Worm (Caenorhabditis elegans) whole organism, young adult: Measurements from ENCODE around the gene srbc-40.

Source experiments
- C06A6.2 ChIP-seq: fragments of 200-800 bp; sonication (Bioruptor generic); conservative IDR thresholded peaks from 2 replicates; pipeline ENCODE4 v1.3.6; 2022; ENCODE audit warnings: missing genetic modification characterization, missing compliant biosample characterization
- C17E4.6 ChIP-seq: fragments of 200-800 bp; sonication (Bioruptor generic); IDR thresholded peaks from 2 replicates; pipeline ENCODE4 v1.3.6; 2022; ENCODE audit warnings: missing genetic modification reagents, missing genetic modification characterization, missing compliant biosample characterization
- D2030.7 ChIP-seq: fragments of 200-800 bp; sonication (Bioruptor generic); IDR thresholded peaks from 2 replicates; pipeline ENCODE4 v1.3.6; 2022; ENCODE audit warnings: missing genetic modification reagents, missing genetic modification characterization, missing compliant biosample characterization
- F10E7.11 ChIP-seq: sonication (generic microtip); optimal IDR thresholded peaks from 2 replicates; lab custom pipeline; 2017; ENCODE audit warnings: mild to moderate bottlenecking, missing genetic modification characterization, moderate library complexity, missing compliant biosample characterization
- F23B12.7 ChIP-seq: sonication (generic microtip); optimal IDR thresholded peaks from 2 replicates; lab custom pipeline; 2017; ENCODE audit warnings: missing genetic modification characterization, mild to moderate bottlenecking, missing compliant biosample characterization, antibody characterized with exemption, moderate library complexity; ENCODE audit not compliant: insufficient read depth
- F39B2.1 ChIP-seq: fragments of 200-800 bp; sonication (Bioruptor generic); IDR thresholded peaks from 2 replicates; pipeline ENCODE4 v1.3.6; 2022; ENCODE audit warnings: missing genetic modification reagents, missing genetic modification characterization, missing compliant biosample characterization
- K12H6.12 ChIP-seq: fragments of 200-800 bp; sonication (Bioruptor generic); optimal IDR thresholded peaks from 2 replicates; lab custom pipeline; 2018; ENCODE audit warnings: mild to moderate bottlenecking, missing genetic modification characterization, missing compliant biosample characterization
- ama-1 ChIP-seq, 3 experiments: fragments of 150-350 bp in 1 of 3; sonication (generic microtip) in 2 of 3; optimal IDR thresholded peaks; 2 replicates each; lab custom pipeline; 2014 to 2018; ENCODE audit warnings: missing biosample characterization in 2 of 3, missing genetic modification characterization in 2 of 3, missing genetic modification reagents in 2 of 3
- atf-7 ChIP-seq: sonication (generic microtip); optimal IDR thresholded peaks from 2 replicates; lab custom pipeline; 2017; ENCODE audit warnings: mild to moderate bottlenecking, missing genetic modification characterization, missing compliant biosample characterization
- bed-1 ChIP-seq: fragments of 200-800 bp; sonication (Bioruptor generic); IDR thresholded peaks from 2 replicates; pipeline ENCODE4 v1.3.6; 2022; ENCODE audit warnings: missing genetic modification reagents, missing genetic modification characterization, missing compliant biosample characterization
- bed-2 ChIP-seq: fragments of 200-800 bp; sonication (Bioruptor generic); IDR thresholded peaks from 2 replicates; pipeline ENCODE4 v1.3.6; 2022; ENCODE audit warnings: missing genetic modification reagents, missing genetic modification characterization, missing compliant biosample characterization
- cebp-1 ChIP-seq, 2 experiments: fragments of 200-800 bp in 1 of 2; sonication (Bioruptor generic) in 1 of 2; sonication (generic microtip) in 1 of 2; IDR thresholded peaks in 1 of 2; optimal IDR thresholded peaks in 1 of 2; 2 replicates each; pipeline versions ENCODE4 v1.3.6 to Lab custom; 2017 to 2022; ENCODE audit warnings: missing compliant biosample characterization in 2 of 2, missing genetic modification characterization in 2 of 2, mild to moderate bottlenecking in 1 of 2, missing genetic modification reagents in 1 of 2, moderate library complexity in 1 of 2
- cebp-2 ChIP-seq: fragments of 200-800 bp; sonication (Bioruptor generic); IDR thresholded peaks from 2 replicates; pipeline ENCODE4 v1.3.6; 2022; ENCODE audit warnings: missing genetic modification characterization, missing compliant biosample characterization
- ceh-27 ChIP-seq: fragments of 200-800 bp; sonication (Bioruptor generic); optimal IDR thresholded peaks from 2 replicates; lab custom pipeline; 2018; ENCODE audit warnings: mild to moderate bottlenecking, missing genetic modification characterization, moderate library complexity, missing compliant biosample characterization
- ceh-58 ChIP-seq: fragments of 200-800 bp; sonication (Bioruptor generic); IDR thresholded peaks from 2 replicates; pipeline ENCODE4 v1.3.6; 2022; ENCODE audit warnings: missing genetic modification characterization, missing compliant biosample characterization
- ceh-91 ChIP-seq: fragments of 200-800 bp; sonication (Bioruptor generic); IDR thresholded peaks from 2 replicates; pipeline ENCODE4 v1.3.6; 2022; ENCODE audit warnings: missing genetic modification reagents, missing genetic modification characterization, missing compliant biosample characterization
- egrh-3 ChIP-seq: fragments of 200-800 bp; sonication (Bioruptor generic); IDR thresholded peaks from 2 replicates; pipeline ENCODE4 v1.3.6; 2022; ENCODE audit warnings: missing genetic modification reagents, missing genetic modification characterization, missing compliant biosample characterization
- ets-4 ChIP-seq: fragments of 200-800 bp; sonication (Bioruptor generic); optimal IDR thresholded peaks from 2 replicates; lab custom pipeline; 2018; ENCODE audit warnings: mild to moderate bottlenecking, missing genetic modification characterization, missing compliant biosample characterization
- lag-1 ChIP-seq: fragments of 200-800 bp; sonication (Bioruptor generic); IDR thresholded peaks from 2 replicates; pipeline ENCODE4 v1.3.6; 2022; ENCODE audit warnings: missing genetic modification reagents, missing genetic modification characterization, missing compliant biosample characterization
- let-526 ChIP-seq: fragments of 200-800 bp; sonication (Bioruptor generic); IDR thresholded peaks from 2 replicates; pipeline ENCODE4 v1.3.6; 2022; ENCODE audit warnings: missing genetic modification reagents, missing genetic modification characterization, missing compliant biosample characterization
- lsl-1 ChIP-seq: fragments of 200-800 bp; sonication (Bioruptor generic); optimal IDR thresholded peaks from 2 replicates; lab custom pipeline; 2018; ENCODE audit warnings: mild to moderate bottlenecking, missing genetic modification characterization, moderate library complexity, missing compliant biosample characterization
- lsy-27 ChIP-seq: sonication (generic microtip); optimal IDR thresholded peaks from 2 replicates; lab custom pipeline; 2017; ENCODE audit warnings: missing genetic modification characterization, mild to moderate bottlenecking, missing compliant biosample characterization, antibody characterized with exemption, missing genotype, borderline replicate concordance; ENCODE audit not compliant: insufficient read depth
- madf-10 ChIP-seq: sonication (generic microtip); optimal IDR thresholded peaks from 2 replicates; lab custom pipeline; 2016; ENCODE audit warnings: mild to moderate bottlenecking, missing genetic modification characterization, missing compliant biosample characterization
- madf-6 ChIP-seq: fragments of 200-800 bp; sonication (Bioruptor generic); IDR thresholded peaks from 2 replicates; pipeline ENCODE4 v1.3.6; 2022; ENCODE audit warnings: missing genetic modification reagents, missing genetic modification characterization, missing compliant biosample characterization
- nfyb-1 ChIP-seq: fragments of 200-800 bp; sonication (Bioruptor generic); IDR thresholded peaks from 2 replicates; pipeline ENCODE4 v1.3.6; 2022; ENCODE audit warnings: missing genetic modification reagents, missing genetic modification characterization, missing compliant biosample characterization
- nhr-80 ChIP-seq: sonication (generic microtip); optimal IDR thresholded peaks from 2 replicates; lab custom pipeline; 2016; ENCODE audit warnings: missing genetic modification characterization, missing compliant biosample characterization
- pbrm-1 ChIP-seq: fragments of 200-800 bp; sonication (Bioruptor generic); IDR thresholded peaks from 2 replicates; pipeline ENCODE4 v1.3.6; 2022; ENCODE audit warnings: missing genetic modification reagents, missing genetic modification characterization, missing compliant biosample characterization
- repo-1 ChIP-seq: sonication (generic microtip); optimal IDR thresholded peaks from 2 replicates; lab custom pipeline; 2017; ENCODE audit warnings: mild to moderate bottlenecking, missing genetic modification characterization, missing compliant biosample characterization
- sea-2 ChIP-seq: fragments of 200-800 bp; sonication (Bioruptor generic); IDR thresholded peaks from 2 replicates; pipeline ENCODE4 v1.3.6; 2022; ENCODE audit warnings: missing genetic modification characterization, missing compliant biosample characterization
- snpc-1.1 ChIP-seq: sonication (generic microtip); optimal IDR thresholded peaks from 2 replicates; lab custom pipeline; 2017; ENCODE audit warnings: missing genetic modification characterization, mild to moderate bottlenecking, missing compliant biosample characterization, antibody characterized with exemption, moderate library complexity, missing genotype, missing genetic modification reagents; ENCODE audit not compliant: insufficient read depth
- snpc-3.4 ChIP-seq: sonication (generic microtip); optimal IDR thresholded peaks from 2 replicates; lab custom pipeline; 2017; ENCODE audit warnings: missing genetic modification characterization, mild to moderate bottlenecking, missing compliant biosample characterization, antibody characterized with exemption, moderate library complexity, missing genotype, missing genetic modification reagents
- snpc-4 ChIP-seq, 5 experiments: fragments of 150-350 bp in 1 of 5; sonication (generic microtip) in 4 of 5; optimal IDR thresholded peaks; 2 replicates each; lab custom pipeline; 2014 to 2018; ENCODE audit warnings: missing genetic modification characterization in 5 of 5, missing biosample characterization in 3 of 5, antibody characterized with exemption in 2 of 5, mild to moderate bottlenecking in 2 of 5, missing compliant biosample characterization in 2 of 5, missing genotype in 2 of 5, moderate library complexity in 2 of 5, missing genetic modification reagents in 1 of 5
- somi-1 ChIP-seq: fragments of 200-800 bp; sonication (Bioruptor generic); optimal IDR thresholded peaks from 2 replicates; lab custom pipeline; 2018; ENCODE audit warnings: mild to moderate bottlenecking, missing genetic modification characterization, missing compliant biosample characterization
- sptf-2 ChIP-seq: fragments of 200-800 bp; sonication (Bioruptor generic); optimal IDR thresholded peaks from 2 replicates; lab custom pipeline; 2018; ENCODE audit warnings: mild to moderate bottlenecking, missing genetic modification characterization, missing compliant biosample characterization
- zfh-2 ChIP-seq: fragments of 200-800 bp; sonication (Bioruptor generic); conservative IDR thresholded peaks from 2 replicates; pipeline ENCODE4 v1.3.6; 2022; ENCODE audit warnings: missing genetic modification reagents, missing genetic modification characterization, missing compliant biosample characterization
- ztf-28 ChIP-seq: fragments of 200-800 bp; sonication (Bioruptor generic); IDR thresholded peaks from 2 replicates; pipeline ENCODE4 v1.3.6; 2022; ENCODE audit warnings: missing genetic modification reagents, missing genetic modification characterization, missing compliant biosample characterization

srbc-40 gene

DNA sequence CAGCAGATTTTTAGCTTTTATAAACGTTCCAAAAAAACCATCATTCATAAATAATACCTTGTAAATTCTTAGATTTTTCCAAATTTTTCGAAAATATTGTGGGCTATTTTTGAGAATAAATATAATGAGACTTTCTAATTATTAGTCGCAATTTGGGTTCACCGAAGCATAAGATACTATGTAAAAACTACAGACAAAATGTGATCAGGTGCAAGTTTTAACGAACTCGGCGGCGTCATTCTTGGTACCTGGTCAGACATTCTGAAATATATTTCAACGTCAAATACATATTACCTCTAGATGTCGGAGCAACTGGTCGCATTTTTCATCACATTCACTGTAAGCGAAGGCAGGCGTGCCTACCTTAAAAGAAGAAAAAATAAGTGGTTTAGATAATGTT lies 37.6 kb downstream of the srbc-40 start, which contains the start of gene srx-23 (continued):
- TF ChIP-seq sptf-2 (GFP tag; lab: Kevin White, UChicago) (no peak), ceh-27 (GFP tag; lab: Kevin White, UChicago) (no peak), bed-2 (GFP tag; lab: Robert Waterston, UW) (no peak)

DNA sequence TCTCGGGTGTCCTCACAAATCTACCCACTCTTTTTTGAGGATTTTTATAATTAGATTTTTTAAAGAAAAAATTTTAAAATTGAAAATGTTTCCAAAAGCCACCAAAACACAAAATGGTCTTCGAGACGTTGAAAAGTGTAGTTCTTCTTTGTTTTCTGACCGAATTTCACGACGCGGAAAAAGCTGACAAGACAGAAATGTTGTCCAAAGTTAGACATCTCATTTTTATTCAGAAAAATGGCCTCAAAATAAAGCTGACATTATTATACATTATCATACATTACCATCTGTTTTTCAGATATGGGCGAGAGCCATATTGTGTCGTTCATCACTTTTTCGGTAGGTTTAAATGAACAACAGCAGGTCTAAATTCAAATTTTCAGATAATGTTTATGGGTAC lies 40.0 kb downstream of the srbc-40 start, which contains the start of gene srx-22:
TSS of gene srx-22 (plus strand) at position 301 of the 400 bp plus-strand sequence.
- TF ChIP-seq C06A6.2 (GFP tag; lab: Robert Waterston, UW) = no peak
- no peak for TF ChIP-seq C17E4.6
- TF ChIP-seq K12H6.12 = no peak
- no peak for TF ChIP-seq pbrm-1 (GFP tag; lab: Robert Waterston, UW)
- TF ChIP-seq D2030.7 (GFP tag; lab: Robert Waterston, UW) = no peak
- TF ChIP-seq cebp-2 (GFP tag; lab: Robert Waterston, UW) = no peak
- TF ChIP-seq lag-1 (GFP tag; lab: Robert Waterston, UW) = no peak
- TF ChIP-seq madf-6 (GFP tag; lab: Robert Waterston, UW) = no peak
- TF ChIP-seq lsl-1 (GFP tag; lab: Kevin White, UChicago) = no peak
- no peak for TF ChIP-seq let-526
- TF ChIP-seq ceh-58 (GFP tag; lab: Robert Waterston, UW) = no peak
- TF ChIP-seq nfyb-1 (GFP tag; lab: Robert Waterston, UW) = no peak
- TF ChIP-seq bed-2 (GFP tag; lab: Robert Waterston, UW) = no peak
- TF ChIP-seq repo-1 (tag; lab: Kevin White, UChicago) = no peak
- no peak for TF ChIP-seq snpc-3.4 (tag; lab: Kevin White, UChicago)
- no peak for TF ChIP-seq F39B2.1 (GFP tag; lab: Robert Waterston, UW)
- TF ChIP-seq F10E7.11 (tag; lab: Kevin White, UChicago) = no peak
- no peak for TF ChIP-seq lsy-27 (tag; lab: Kevin White, UChicago)

DNA sequence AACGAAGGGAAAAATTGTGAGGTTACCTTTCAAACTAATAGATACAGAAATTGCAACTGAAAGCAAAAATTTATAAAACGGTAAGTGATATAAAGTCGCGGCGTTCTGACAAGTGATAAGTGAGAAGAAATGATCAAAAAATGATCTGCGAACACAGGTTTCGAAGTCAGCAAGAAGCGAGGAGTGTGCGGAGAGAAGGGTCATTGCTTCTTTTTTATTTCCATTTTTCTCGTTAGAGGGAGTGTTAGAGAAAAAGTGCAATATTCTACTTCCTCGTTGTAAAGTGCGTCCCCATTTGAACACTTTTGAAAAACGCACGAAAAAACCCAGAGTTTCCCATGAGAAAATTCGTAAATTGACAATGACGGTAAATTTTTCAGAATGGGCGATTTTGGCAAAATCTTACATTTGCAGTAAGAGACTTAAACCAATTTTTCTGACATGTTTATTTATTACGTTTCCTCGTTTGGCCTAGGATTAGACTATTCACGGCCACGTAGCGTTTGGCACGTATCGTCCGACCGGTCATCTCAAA lies 43.0 kb downstream of the srbc-40 start, which contains the start of the genes fbxa-72 and srx-21:
TSS of gene fbxa-72 (minus strand) at position 204 of the 535 bp plus-strand sequence.
TSS of gene srx-21 (plus strand) at position 485 of the 535 bp plus-strand sequence.
- TF ChIP-seq F23B12.7 (tag; lab: Kevin White, UChicago) (no peak), cebp-1 (GFP tag; IDR thresholded peaks at IDR 0.05; lab: Robert Waterston, UW) (no peak), cebp-1 (tag; optimal IDR thresholded peaks at IDR 0.05; lab: Kevin White, UChicago) (no peak), nhr-80 (tag; lab: Kevin White, UChicago) (peak; percentile 69), bed-1 (no peak), madf-10 (no peak)

DNA sequence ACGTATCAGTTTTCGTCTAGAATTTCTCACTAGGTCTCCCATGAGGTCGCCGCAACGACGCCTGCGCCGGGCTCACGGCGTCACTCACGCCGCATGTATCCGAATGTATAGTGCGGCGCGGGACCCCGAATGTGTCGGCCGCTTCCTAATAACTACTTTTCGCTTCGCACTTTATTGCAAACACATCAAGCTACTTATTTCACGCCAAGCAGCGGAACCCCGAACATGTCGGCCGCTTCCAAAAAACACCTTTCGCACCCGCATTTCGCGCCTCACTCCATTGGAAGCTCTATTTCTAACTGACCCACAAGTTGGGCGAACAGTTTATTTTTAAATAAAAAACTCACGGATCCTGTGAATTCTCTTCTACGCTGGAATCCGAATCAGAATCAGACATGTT lies 43.5 kb downstream of the srbc-40 start:
- TF ChIP-seq zfh-2 (GFP tag; lab: Robert Waterston, UW) (0 out of 2 replicates have a peak, but pooled peaks have one; percentile 42), snpc-4 (GFP tag; optimal IDR thresholded peaks at IDR 0.05; lab: Kevin White, UChicago) (no peak), snpc-4 (tag; optimal IDR thresholded peaks at IDR 0.05; lab: Kevin White, UChicago) (peak in 2 of 4 experiments; percentile 78 to 88), snpc-1.1 (tag; lab: Kevin White, UChicago) (peak; percentile 54), ceh-91 (GFP tag; lab: Robert Waterston, UW) (no peak)

DNA sequence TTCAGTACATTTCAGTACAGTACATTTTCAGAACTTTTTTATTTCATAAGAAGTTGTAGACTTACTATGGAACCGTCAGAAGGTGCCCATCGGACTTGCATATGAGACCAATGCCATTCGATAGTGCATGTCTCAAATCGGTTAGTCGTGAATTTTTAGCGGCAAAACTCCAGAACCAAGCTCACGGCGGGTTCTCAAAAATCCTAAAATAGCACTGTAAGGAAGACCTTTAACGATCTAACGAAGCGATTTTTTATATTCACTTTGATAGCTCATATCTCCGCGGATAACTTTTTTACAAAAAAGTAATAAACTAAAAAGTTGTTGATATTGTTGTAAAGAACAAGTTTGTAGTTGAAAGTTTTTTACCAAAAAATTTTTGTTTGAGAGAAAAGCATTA lies 45.4 kb downstream of the srbc-40 start, which contains the start of gene sru-25:
TSS of gene sru-25 (minus strand) at position 101 of the 400 bp plus-strand sequence.
- TF ChIP-seq ztf-28 (no peak), sea-2 (GFP tag; lab: Robert Waterston, UW) (no peak), somi-1 (GFP tag; lab: Kevin White, UChicago) (no peak), ama-1 (optimal IDR thresholded peaks at IDR 0.05; lab: Kevin White, UChicago) (no peak), ama-1 (GFP tag; optimal IDR thresholded peaks at IDR 0.05; lab: Kevin White, UChicago) (no peak), egrh-3 (no peak), ets-4 (GFP tag; lab: Kevin White, UChicago) (no peak), atf-7 (no peak)
